Worm (Caenorhabditis elegans): ENCODE measurements around the gene F17A9.5.

- TF ChIP-seq skn-1 (tag; optimal IDR thresholded peaks at IDR 0.05), result no peak
- no peak for TF ChIP-seq nhr-6 (tag; optimal IDR thresholded peaks at IDR 0.05)
- no peak for TF ChIP-seq nhr-237 (tag; optimal IDR thresholded peaks at IDR 0.05)
- TF ChIP-seq R02D3.7 (tag; optimal IDR thresholded peaks at IDR 0.05), result no peak
- TF ChIP-seq elt-1 (tag; optimal IDR thresholded peaks at IDR 0.05), result no peak
- TF ChIP-seq nhr-23 (tag; optimal IDR thresholded peaks at IDR 0.05), result no peak
- no peak for TF ChIP-seq lin-11 (tag; optimal IDR thresholded peaks at IDR 0.05)
- TF ChIP-seq nhr-12 (tag; optimal IDR thresholded peaks at IDR 0.05), result no peak
- no peak for TF ChIP-seq nhr-11 (tag; optimal IDR thresholded peaks at IDR 0.05)
- TF ChIP-seq sem-4 (tag; optimal IDR thresholded peaks at IDR 0.05), result no peak
These were observed 15.6 kb upstream of the F17A9.5 start for ce11 chrV:6128355-6128754.
